Worm (Caenorhabditis elegans): ENCODE data around the gene nhr-230.

The nhr-230 gene

DNA sequence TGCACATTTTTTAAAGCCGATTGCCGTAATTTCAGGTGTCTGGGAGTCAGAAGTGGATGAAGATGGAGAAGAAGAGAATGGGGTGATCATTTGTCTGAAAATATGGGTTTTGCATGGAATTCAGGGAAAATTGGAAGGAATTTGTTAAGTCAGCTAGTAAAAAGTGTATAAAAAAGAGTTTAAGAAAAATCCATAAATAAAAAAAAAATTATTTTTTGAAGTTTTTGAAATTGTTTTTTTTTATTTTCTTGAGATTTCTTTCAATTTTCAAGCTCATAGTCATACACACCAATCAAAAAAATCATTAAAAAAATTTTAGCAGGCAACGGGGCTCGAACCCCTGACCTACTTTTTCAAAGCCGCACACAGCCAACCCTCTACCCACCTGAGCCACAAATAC, 53.9 kb downstream of the nhr-230 start, which contains the start of gene nhr-243:
TSS of gene nhr-243 (minus strand) at position 101 of the 400 bp plus-strand sequence.
- TF ChIP-seq ceh-45 (GFP tag; IDR thresholded peaks at IDR 0.05) (no peak), eyg-1 (tag; optimal IDR thresholded peaks at IDR 0.05) (no peak), dmd-4 (tag; optimal IDR thresholded peaks at IDR 0.05; ENCODE audit: borderline replicate concordance) (no peak), hlh-8 (tag; optimal IDR thresholded peaks at IDR 0.05) (no peak), C08G9.2 (tag; optimal IDR thresholded peaks at IDR 0.05) (no peak), ceh-30 (tag; optimal IDR thresholded peaks at IDR 0.05) (no peak), ceh-19 (GFP tag; optimal IDR thresholded peaks at IDR 0.05) (no peak)

DNA sequence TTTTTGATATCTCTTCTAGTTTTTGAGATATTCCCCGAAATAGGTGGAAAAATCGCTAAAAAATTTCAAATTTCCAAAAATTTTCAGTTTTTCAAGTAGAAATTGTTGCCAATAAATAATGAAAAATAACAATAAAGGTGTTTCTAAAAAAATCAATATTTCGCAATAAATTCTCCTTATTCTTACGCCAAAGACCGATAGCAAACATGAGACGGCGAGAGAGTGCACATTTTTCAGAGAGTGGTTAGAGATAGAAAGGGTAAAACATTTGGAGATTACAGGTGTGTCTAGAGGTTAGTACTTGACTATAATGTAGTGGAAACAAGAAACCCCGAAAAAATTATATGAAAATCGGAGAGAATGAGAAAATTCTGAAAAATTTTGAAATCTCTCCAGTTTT, 55.0 kb downstream of the nhr-230 start:
- TF ChIP-seq dmd-4 (tag; optimal IDR thresholded peaks at IDR 0.05; ENCODE audit: borderline replicate concordance) (no peak), gmeb-2 (tag; optimal IDR thresholded peaks at IDR 0.05) (no peak)
